Worm (Caenorhabditis elegans) whole organism, L4 larva: Measurements from ENCODE around the gene B0222.1.
A peak's percentile ranks its signal among the peaks of the same experiment; 100 is the strongest.

Experiments used
- F49E8.2 ChIP-seq: sonication (generic microtip); optimal IDR thresholded peaks from 2 replicates; lab custom pipeline; 2016; ENCODE audit warnings: missing compliant biosample characterization, mild to moderate bottlenecking, missing genetic modification characterization, borderline replicate concordance
- T26A8.4 ChIP-seq: fragments of 200-800 bp; sonication (Bioruptor generic); IDR thresholded peaks from 2 replicates; pipeline ENCODE4 v1.3.6; 2022; ENCODE audit warnings: missing genetic modification characterization, missing compliant biosample characterization
- Y75B8A.6 ChIP-seq: fragments of 200-800 bp; sonication (Bioruptor generic); IDR thresholded peaks from 2 replicates; pipeline ENCODE4 v1.3.6; 2022; ENCODE audit warnings: missing genetic modification reagents, missing genetic modification characterization, missing compliant biosample characterization
- aha-1 ChIP-seq: fragments of 150-350 bp; peaks from one replicate; lab custom pipeline; 2014; ENCODE audit warnings: missing biosample characterization, missing genetic modification characterization
- ama-1 ChIP-seq: fragments of 150-350 bp; optimal IDR thresholded peaks from 2 replicates; lab custom pipeline; 2014; ENCODE audit warnings: inconsistent platforms, mixed read lengths
- arid-1 ChIP-seq: fragments of 200-800 bp; sonication (Bioruptor generic); conservative IDR thresholded peaks from 2 replicates; pipeline ENCODE4 v1.3.6; 2022; ENCODE audit warnings: missing genetic modification reagents, missing genetic modification characterization, missing compliant biosample characterization
- attf-4 ChIP-seq: sonication (generic microtip); optimal IDR thresholded peaks from 3 replicates; lab custom pipeline; 2017; ENCODE audit warnings: missing biosample characterization, missing genetic modification characterization
- ceh-44 ChIP-seq: fragments of 200-800 bp; sonication (Bioruptor generic); IDR thresholded peaks from 2 replicates; pipeline ENCODE4 v1.3.6; 2022; ENCODE audit warnings: missing genetic modification reagents, missing genetic modification characterization, missing compliant biosample characterization
- ceh-82 ChIP-seq: sonication (generic microtip); optimal IDR thresholded peaks from 2 replicates; lab custom pipeline; 2017; ENCODE audit warnings: missing biosample characterization, missing genetic modification characterization
- egl-43 ChIP-seq: fragments of 200-800 bp; sonication (Bioruptor generic); IDR thresholded peaks from 2 replicates; pipeline ENCODE4 v1.3.6; 2022; ENCODE audit warnings: missing genetic modification reagents, missing genetic modification characterization, missing compliant biosample characterization
- hlh-11 ChIP-seq: fragments of 200-800 bp; sonication (Bioruptor generic); optimal IDR thresholded peaks from 2 replicates; lab custom pipeline; 2018; ENCODE audit warnings: mild to moderate bottlenecking, missing genetic modification characterization, missing compliant biosample characterization
- hlh-30 ChIP-seq: sonication (generic microtip); optimal IDR thresholded peaks from 2 replicates; lab custom pipeline; 2017; ENCODE audit warnings: antibody characterized with exemption, mild to moderate bottlenecking, missing genetic modification characterization, missing compliant biosample characterization; ENCODE audit not compliant: insufficient read depth
- jun-1 ChIP-seq: fragments of 150-350 bp; optimal IDR thresholded peaks from 2 replicates; lab custom pipeline; 2014; ENCODE audit warnings: missing biosample characterization, missing genetic modification reagents, missing genetic modification characterization
- lin-13 ChIP-seq: fragments of 150-350 bp; optimal IDR thresholded peaks from 2 replicates; lab custom pipeline; 2014; ENCODE audit warnings: missing biosample characterization, missing genetic modification reagents, missing genetic modification characterization
- lin-29 ChIP-seq: fragments of 200-800 bp; sonication (Bioruptor generic); IDR thresholded peaks from 2 replicates; pipeline ENCODE4 v1.3.6; 2022; ENCODE audit warnings: missing genetic modification reagents, missing genetic modification characterization, missing compliant biosample characterization
- mep-1 ChIP-seq: fragments of 150-350 bp; sonication (generic microtip); optimal IDR thresholded peaks from 3 replicates; lab custom pipeline; 2014; ENCODE audit warnings: missing biosample characterization, missing genetic modification characterization
- mes-2 ChIP-seq: sonication (generic microtip); optimal IDR thresholded peaks from 2 replicates; lab custom pipeline; 2016; ENCODE audit warnings: missing genotype, mild to moderate bottlenecking, missing genetic modification characterization, missing compliant biosample characterization; ENCODE audit not compliant: poor library complexity, severe bottlenecking
- mxl-3 ChIP-seq: fragments of 200-800 bp; sonication (Bioruptor generic); optimal IDR thresholded peaks from 2 replicates; lab custom pipeline; 2018; ENCODE audit warnings: mild to moderate bottlenecking, missing genetic modification characterization, missing compliant biosample characterization
- nhr-25 ChIP-seq: sonication (generic microtip); optimal IDR thresholded peaks from 2 replicates; lab custom pipeline; 2017; ENCODE audit warnings: missing genetic modification characterization, mild to moderate bottlenecking, missing compliant biosample characterization, antibody characterized with exemption, moderate library complexity, borderline replicate concordance; ENCODE audit not compliant: insufficient read depth
- nhr-28 ChIP-seq: fragments of 150-350 bp; optimal IDR thresholded peaks from 2 replicates; lab custom pipeline; 2014; ENCODE audit warnings: missing biosample characterization, missing genetic modification characterization
- nhr-41 ChIP-seq: fragments of 200-800 bp; sonication (Bioruptor generic); IDR thresholded peaks from 2 replicates; pipeline ENCODE4 v1.3.6; 2022; ENCODE audit warnings: missing genetic modification reagents, missing genetic modification characterization, missing compliant biosample characterization
- nhr-42 ChIP-seq: fragments of 200-800 bp; sonication (Bioruptor generic); IDR thresholded peaks from 2 replicates; pipeline ENCODE4 v1.3.6; 2022; ENCODE audit warnings: missing genetic modification characterization, missing compliant biosample characterization
- nhr-6 ChIP-seq: fragments of 150-350 bp; optimal IDR thresholded peaks from 2 replicates; lab custom pipeline; 2014; ENCODE audit warnings: missing biosample characterization, missing genetic modification characterization
- set-16 ChIP-seq: fragments of 200-800 bp; sonication (Bioruptor generic); IDR thresholded peaks from 2 replicates; pipeline ENCODE4 v1.3.6; 2022; ENCODE audit warnings: missing genetic modification reagents, missing genetic modification characterization, missing compliant biosample characterization
- snpc-1.2 ChIP-seq: fragments of 200-800 bp; sonication (Bioruptor generic); IDR thresholded peaks from 2 replicates; pipeline ENCODE4 v1.3.6; 2022; ENCODE audit warnings: missing genetic modification reagents, missing genetic modification characterization, missing compliant biosample characterization
- spr-1 ChIP-seq: sonication (generic microtip); optimal IDR thresholded peaks from 2 replicates; lab custom pipeline; 2016; ENCODE audit warnings: mild to moderate bottlenecking, missing genetic modification characterization, missing compliant biosample characterization
- spr-3 ChIP-seq: fragments of 200-800 bp; sonication (Bioruptor generic); optimal IDR thresholded peaks from 2 replicates; lab custom pipeline; 2018; ENCODE audit warnings: mild to moderate bottlenecking, missing genetic modification characterization, missing compliant biosample characterization
- unc-62 ChIP-seq, 3 experiments: fragments of 150-350 bp in 1 of 3; sonication (generic microtip); optimal IDR thresholded peaks in 2 of 3; peaks in 1 of 3; 1 replicate in 1 of 3; 2 replicates in 2 of 3; lab custom pipeline; 2014 to 2017; ENCODE audit warnings: missing biosample characterization in 3 of 3, missing genetic modification characterization in 3 of 3, missing genetic modification reagents in 3 of 3, missing genotype in 1 of 3
- zfp-3 ChIP-seq: fragments of 200-800 bp; sonication (Bioruptor generic); conservative IDR thresholded peaks from 2 replicates; pipeline ENCODE4 v1.3.6; 2022; ENCODE audit warnings: missing genetic modification reagents, missing genetic modification characterization, missing compliant biosample characterization
- zip-2 ChIP-seq: fragments of 150-350 bp; optimal IDR thresholded peaks from 2 replicates; lab custom pipeline; 2014; ENCODE audit warnings: missing biosample characterization, missing genetic modification characterization
- ztf-11 ChIP-seq: fragments of 150-350 bp; optimal IDR thresholded peaks from 2 replicates; lab custom pipeline; 2014; ENCODE audit warnings: missing biosample characterization, missing genetic modification characterization

Gene B0222.1

ce11 chrV:9160224-9160886 is 26.3 kb downstream of the B0222.1 start, which contains the start of gene col-144 (continued):
- TF ChIP-seq nhr-42: no peak
- TF ChIP-seq zfp-3: peak; percentile 32; the same call in 1 of the 2 replicates

DNA sequence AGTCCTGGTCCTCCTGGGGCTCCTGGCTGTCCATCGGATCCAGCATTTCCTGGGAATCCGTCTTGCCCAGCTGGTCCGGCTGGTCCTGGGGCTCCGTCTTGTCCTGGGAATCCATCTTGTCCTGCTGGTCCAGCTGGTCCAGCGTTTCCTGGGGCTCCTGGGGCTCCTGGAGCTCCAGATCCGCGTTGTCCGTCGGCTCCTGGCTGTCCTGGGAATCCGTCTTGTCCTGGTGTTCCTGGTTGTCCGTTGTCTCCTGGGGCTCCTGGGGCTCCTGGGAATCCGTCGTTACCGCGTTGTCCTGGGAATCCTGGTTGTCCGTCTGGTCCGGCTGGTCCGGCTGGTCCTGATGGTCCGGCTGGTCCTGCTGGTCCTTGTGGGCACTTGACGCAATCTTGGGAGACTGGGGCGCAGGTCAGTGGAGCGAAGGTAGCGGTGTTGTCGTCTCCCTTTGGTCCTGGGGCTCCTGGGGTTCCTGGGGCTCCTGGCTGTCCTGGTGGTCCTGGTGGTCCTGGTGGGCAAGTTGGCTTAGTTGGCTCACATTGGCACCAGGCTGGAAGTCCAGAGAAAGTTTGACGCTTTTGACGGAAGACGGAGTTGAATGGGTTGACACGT is 28.2 kb downstream of the B0222.1 start:
- TF ChIP-seq egl-43 (GFP tag; lab: Robert Waterston, UW): 0 out of 2 replicates have a peak, but pooled peaks have one; percentile 32
- no peak for TF ChIP-seq zip-2 (tag; lab: Kevin White, UChicago)
- TF ChIP-seq aha-1: no peak
- peak; percentile 96 for TF ChIP-seq set-16 (GFP tag; lab: Robert Waterston, UW)
- no peak for TF ChIP-seq attf-4 (tag; lab: Kevin White, UChicago)
- no peak for TF ChIP-seq ceh-44 (GFP tag; lab: Robert Waterston, UW)
- TF ChIP-seq lin-13 (GFP tag; lab: Kevin White, UChicago): no peak
- 0 out of 2 replicates have a peak, but pooled peaks have one; percentile 43 for TF ChIP-seq T26A8.4

DNA sequence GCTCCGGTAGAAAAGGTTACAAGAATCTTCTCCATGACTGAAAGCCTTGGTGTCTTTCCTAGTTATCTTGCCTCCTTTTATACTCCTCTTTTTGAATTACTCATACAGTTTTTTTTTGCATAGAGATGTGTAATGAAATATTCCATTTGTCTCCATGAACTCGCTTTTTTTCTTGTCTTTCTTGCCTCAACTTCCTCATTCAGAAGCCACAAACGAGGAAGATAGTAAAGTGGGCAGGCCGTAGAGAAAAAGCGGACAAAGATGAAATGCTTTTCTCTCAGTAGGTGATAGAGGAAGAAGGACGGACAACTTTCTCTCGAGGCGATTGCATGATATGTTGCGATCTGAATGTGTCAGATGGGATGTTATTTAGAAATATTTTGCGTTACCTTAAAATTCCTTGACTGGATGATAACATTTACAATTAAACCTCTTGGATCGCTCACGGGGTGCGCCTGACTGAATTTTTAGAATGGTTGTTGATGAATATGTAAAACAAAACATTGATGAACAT is 29.0 kb downstream of the B0222.1 start, which contains the start of gene col-145:
Gene col-145, minus strand, starts transcription at position 51 of the 514 bp plus-strand sequence.
- TF ChIP-seq zip-2 (tag; lab: Kevin White, UChicago) (no peak), spr-1 (tag; lab: Kevin White, UChicago) (no peak), zfp-3 (no peak), jun-1 (tag; lab: Kevin White, UChicago) (no peak), nhr-41 (GFP tag; lab: Robert Waterston, UW) (no peak), nhr-25 (tag; lab: Kevin White, UChicago) (no peak), hlh-11 (tag; lab: Kevin White, UChicago) (no peak), Y75B8A.6 (GFP tag; lab: Robert Waterston, UW) (no peak), F49E8.2 (tag; lab: Kevin White, UChicago) (no peak)

ce11 chrV:9163897-9164296 is 29.8 kb downstream of the B0222.1 start:
- TF ChIP-seq ama-1 (lab: Kevin White, UChicago) (peak; percentile 98), mxl-3 (GFP tag; lab: Kevin White, UChicago) (no peak), mes-2 (peak; percentile 35), arid-1 (GFP tag; lab: Robert Waterston, UW) (no peak), mep-1 (peak; percentile 39), T26A8.4 (0 out of 2 replicates have a peak, but pooled peaks have one; percentile 52), unc-62 (GFP tag; optimal IDR thresholded peaks at IDR 0.05 in 1 of 2; lab: Kevin White, UChicago) (peak in 1 of 2 experiments; percentile 24), unc-62 (tag; optimal IDR thresholded peaks at IDR 0.05; lab: Kevin White, UChicago) (no peak), nhr-6 (tag; lab: Kevin White, UChicago) (no peak)
- TF ChIP-seq, all 104 proteins: peak for 5

ce11 chrV:9165073-9165699 is 31.1 kb downstream of the B0222.1 start, which contains the start of gene col-10:
col-10 (minus strand) TSS chrV:9165307.
- TF ChIP-seq nhr-28 (tag; lab: Kevin White, UChicago) (peak; percentile 41), ama-1 (lab: Kevin White, UChicago) (peak; percentile 95), ztf-11 (tag; lab: Kevin White, UChicago) (no peak), hlh-30 (tag; lab: Kevin White, UChicago) (no peak), lin-29 (GFP tag; lab: Robert Waterston, UW) (no peak), snpc-1.2 (GFP tag; lab: Robert Waterston, UW) (peak; percentile 35; the same call in 1 of the 2 replicates), ceh-82 (tag; lab: Kevin White, UChicago) (no peak), mep-1 (peak; percentile 3), spr-3 (GFP tag; lab: Kevin White, UChicago) (no peak), hlh-11 (tag; lab: Kevin White, UChicago) (peak; percentile 6), unc-62 (GFP tag; optimal IDR thresholded peaks at IDR 0.05 in 1 of 2; lab: Kevin White, UChicago) (peak in 1 of 2 experiments; percentile 66), unc-62 (tag; optimal IDR thresholded peaks at IDR 0.05; lab: Kevin White, UChicago) (no peak), nhr-42 (0 out of 2 replicates have a peak, but pooled peaks have one; percentile 18), T26A8.4 (0 out of 2 replicates have a peak, but pooled peaks have one; percentile 33), nhr-25 (tag; lab: Kevin White, UChicago) (peak; percentile 76)
